Worm (Caenorhabditis elegans) whole organism, dauer: Measurements from ENCODE around the gene Y6G8.16.

Experiments used
- unc-62 ChIP-seq: sonication (generic microtip); optimal IDR thresholded peaks from 2 replicates; lab custom pipeline; 2017; ENCODE audit warnings: missing biosample characterization, missing genetic modification reagents, missing genetic modification characterization

The Y6G8.16 gene

DNA sequence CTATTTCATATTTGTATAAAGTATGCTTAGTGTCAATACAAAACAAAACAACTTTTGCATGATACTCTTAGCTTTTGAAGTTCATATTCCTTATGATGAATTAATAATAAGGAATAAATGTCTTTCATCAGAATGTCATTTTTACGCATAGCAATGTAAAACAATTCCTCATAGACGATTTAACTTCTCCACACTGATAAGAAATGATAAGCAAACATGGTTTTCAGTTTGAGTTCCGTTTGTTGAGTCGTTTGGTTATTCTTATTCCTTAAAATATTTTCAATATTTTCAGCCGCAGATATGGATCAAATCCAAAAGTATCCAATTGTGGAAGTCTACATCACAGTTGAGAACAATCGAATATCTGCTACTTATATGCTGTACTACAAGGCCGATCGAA is 18.8 kb downstream of the Y6G8.16 start, which contains the start of gene F57G4.11:
TSS of gene F57G4.11 (plus strand) at position 301 of the 400 bp plus-strand sequence.
- TF ChIP-seq unc-62 (GFP tag; lab: Kevin White, UChicago), result no peak

ce11 chrV:17628566-17628965 is 22.4 kb downstream of the Y6G8.16 start, which contains the start of gene F57G4.10:
TSS of gene F57G4.10 (plus strand) at chrV:17628866.
- no peak for TF ChIP-seq unc-62 (GFP tag; lab: Kevin White, UChicago)

- no peak for TF ChIP-seq unc-62 (GFP tag; lab: Kevin White, UChicago)
These were observed 44.3 kb downstream of the Y6G8.16 start, which contains the start of gene fbxa-192 for ce11 chrV:17650427-17650826. TSS of gene fbxa-192 (minus strand) at chrV:17650527.

DNA sequence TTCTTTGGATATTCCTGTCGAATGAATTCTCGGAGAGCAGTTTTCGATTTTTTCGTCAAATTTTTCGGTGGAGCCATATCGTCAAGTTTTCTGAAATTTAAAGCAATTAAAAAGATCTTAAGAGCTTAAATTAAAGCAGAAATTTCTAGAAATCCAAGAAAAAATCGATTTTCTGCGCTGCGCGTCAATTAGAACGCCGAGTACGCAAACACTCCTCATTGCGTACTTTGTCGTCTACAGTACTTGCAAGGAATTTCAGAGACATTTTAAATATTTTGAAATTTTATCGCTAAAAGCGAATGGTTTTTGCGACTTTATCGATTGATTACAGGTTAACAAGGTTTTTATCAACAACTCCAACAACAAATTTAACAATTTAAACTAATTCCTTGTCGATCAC is 49.1 kb downstream of the Y6G8.16 start:
- TF ChIP-seq unc-62 (GFP tag; lab: Kevin White, UChicago), result no peak
